Fruit fly (Drosophila melanogaster) whole organism, embryonic: ENCODE data around the gene Sas-4.

Experiments
- Abd-B ChIP-seq: fragments of 200-800 bp; sonication (Bioruptor generic); optimal IDR thresholded peaks from 2 replicates; lab custom pipeline; 2018; ENCODE audit warnings: missing biosample characterization, mild to moderate bottlenecking, missing genetic modification characterization, moderate library complexity
- Aef1 ChIP-seq: fragments of 200-800 bp; sonication (Bioruptor generic); IDR thresholded peaks from 3 replicates; pipeline ENCODE4 v1.3.6; 2022; ENCODE audit warnings: missing biosample characterization, missing genetic modification characterization
- BEAF-32 ChIP-seq: fragments of 200-800 bp; sonication (Bioruptor generic); optimal IDR thresholded peaks from 3 replicates; lab custom pipeline; 2017; ENCODE audit warnings: missing biosample characterization, missing genetic modification characterization, mild to moderate bottlenecking, moderate library complexity, missing genetic modification reagents
- Bdp1 ChIP-seq: fragments of 200-800 bp; sonication (Bioruptor generic); optimal IDR thresholded peaks from 3 replicates; lab custom pipeline; 2016; ENCODE audit warnings: missing biosample characterization, missing genetic modification characterization
- Blimp-1 ChIP-seq: fragments of 200-800 bp; sonication (Bioruptor generic); optimal IDR thresholded peaks from 3 replicates; lab custom pipeline; 2018; ENCODE audit warnings: missing biosample characterization, missing genetic modification characterization, mild to moderate bottlenecking, moderate library complexity, missing genetic modification reagents
- CG10274 ChIP-seq: fragments of 200-800 bp; sonication (Bioruptor generic); optimal IDR thresholded peaks from 3 replicates; lab custom pipeline; 2017; ENCODE audit warnings: missing biosample characterization, mild to moderate bottlenecking, missing genetic modification characterization
- CG10431 ChIP-seq: fragments of 200-800 bp; sonication (Bioruptor generic); optimal IDR thresholded peaks from 3 replicates; lab custom pipeline; 2018; ENCODE audit warnings: missing biosample characterization, mild to moderate bottlenecking, missing genetic modification characterization
- CG10565 ChIP-seq: fragments of 200-800 bp; sonication (Bioruptor generic); optimal IDR thresholded peaks from 3 replicates; lab custom pipeline; 2016; ENCODE audit warnings: missing biosample characterization, mild to moderate bottlenecking, missing genetic modification characterization
- CG11247 ChIP-seq: fragments of 200-800 bp; sonication (Bioruptor generic); IDR thresholded peaks from 2 replicates; pipeline ENCODE4 v1.3.6; 2022; ENCODE audit warnings: missing biosample characterization, missing genetic modification characterization
- CG17328 ChIP-seq: fragments of 200-800 bp; sonication (Bioruptor generic); IDR thresholded peaks from 2 replicates; pipeline ENCODE4 v1.3.6; 2022; ENCODE audit warnings: missing biosample characterization, missing genetic modification characterization
- CG17802 ChIP-seq: fragments of 200-800 bp; sonication (Bioruptor generic); optimal IDR thresholded peaks from 2 replicates; lab custom pipeline; 2018; ENCODE audit warnings: missing biosample characterization, mild to moderate bottlenecking, missing genetic modification characterization, moderate library complexity
- CG18619 ChIP-seq: fragments of 200-800 bp; sonication (Bioruptor generic); optimal IDR thresholded peaks from 3 replicates; lab custom pipeline; 2017; ENCODE audit warnings: missing biosample characterization, mild to moderate bottlenecking, missing genetic modification characterization
- CG30403 ChIP-seq: fragments of 200-800 bp; sonication (Bioruptor generic); optimal IDR thresholded peaks from 3 replicates; lab custom pipeline; 2016; ENCODE audit warnings: missing biosample characterization, missing genetic modification characterization
- CG32532 ChIP-seq: fragments of 200-800 bp; sonication (Bioruptor generic); IDR thresholded peaks from 2 replicates; pipeline ENCODE4 v1.3.6; 2022; ENCODE audit warnings: missing biosample characterization, missing genetic modification characterization
- CG32772 ChIP-seq: fragments of 200-800 bp; sonication (Bioruptor generic); IDR thresholded peaks from 2 replicates; pipeline ENCODE4 v1.3.6; 2022; ENCODE audit warnings: missing biosample characterization, missing genetic modification characterization
- CG34376 ChIP-seq: fragments of 200-800 bp; sonication (Bioruptor generic); optimal IDR thresholded peaks from 2 replicates; lab custom pipeline; 2018; ENCODE audit warnings: missing biosample characterization, mild to moderate bottlenecking, missing genetic modification characterization
- CG5180 ChIP-seq: fragments of 200-800 bp; sonication (Bioruptor generic); optimal IDR thresholded peaks from 3 replicates; lab custom pipeline; 2017; ENCODE audit warnings: missing biosample characterization, missing genetic modification characterization, mild to moderate bottlenecking, moderate library complexity, missing genetic modification reagents
- CG6689 ChIP-seq: fragments of 200-800 bp; sonication (Bioruptor generic); IDR thresholded peaks from 2 replicates; pipeline ENCODE4 v1.3.6; 2022; ENCODE audit warnings: missing biosample characterization, missing genetic modification characterization
- CG6854 ChIP-seq: fragments of 200-800 bp; sonication (Bioruptor generic); optimal IDR thresholded peaks from 3 replicates; lab custom pipeline; 2017; ENCODE audit warnings: missing biosample characterization, mild to moderate bottlenecking, missing genetic modification characterization
- CG8388 ChIP-seq: fragments of 200-800 bp; sonication (Bioruptor generic); optimal IDR thresholded peaks from 2 replicates; lab custom pipeline; 2019; ENCODE audit warnings: missing biosample characterization, mild to moderate bottlenecking, missing genetic modification characterization, moderate library complexity
- CTCF ChIP-seq: fragments of 200-800 bp; sonication (Bioruptor generic); optimal IDR thresholded peaks from 2 replicates; lab custom pipeline; 2017; ENCODE audit warnings: missing biosample characterization, mild to moderate bottlenecking, missing genetic modification characterization, moderate library complexity
- D19A ChIP-seq: fragments of 200-800 bp; optimal IDR thresholded peaks from 3 replicates; lab custom pipeline; 2019; ENCODE audit warnings: missing biosample characterization, mild to moderate bottlenecking, missing genetic modification characterization, moderate library complexity
- D19B ChIP-seq: fragments of 200-800 bp; sonication (Bioruptor generic); optimal IDR thresholded peaks from 2 replicates; lab custom pipeline; 2017; ENCODE audit warnings: missing biosample characterization, mild to moderate bottlenecking, missing genetic modification characterization
- Dip2 ChIP-seq: fragments of 200-800 bp; sonication (Bioruptor generic); IDR thresholded peaks from 2 replicates; pipeline ENCODE4 v1.3.6; 2022; ENCODE audit warnings: missing biosample characterization, missing genetic modification characterization
- ERR ChIP-seq: fragments of 200-800 bp; sonication (Bioruptor generic); optimal IDR thresholded peaks from 2 replicates; lab custom pipeline; 2016; ENCODE audit warnings: missing biosample characterization, missing genetic modification characterization
- Elba2 ChIP-seq: fragments of 200-800 bp; sonication (Bioruptor generic); optimal IDR thresholded peaks from 3 replicates; lab custom pipeline; 2016; ENCODE audit warnings: missing biosample characterization, missing genetic modification characterization
- Fer2 ChIP-seq: fragments of 200-800 bp; sonication (Bioruptor generic); optimal IDR thresholded peaks from 2 replicates; lab custom pipeline; 2018; ENCODE audit warnings: missing biosample characterization, mild to moderate bottlenecking, missing genetic modification characterization, moderate library complexity
- Hr78 ChIP-seq, 2 experiments: fragments of 200-800 bp in 1 of 2; fragments of >200 bp in 1 of 2; sonication (Bioruptor generic) in 1 of 2; optimal IDR thresholded peaks; 2 replicates each; lab custom pipeline; 2017 to 2019; ENCODE audit warnings: missing biosample characterization in 2 of 2, missing genetic modification characterization in 2 of 2, mild to moderate bottlenecking in 1 of 2, moderate library complexity in 1 of 2
- NC2β ChIP-seq: fragments of 200-800 bp; sonication (Bioruptor generic); optimal IDR thresholded peaks from 2 replicates; lab custom pipeline; 2016; ENCODE audit warnings: missing biosample characterization, missing genetic modification characterization
- Pdp1 ChIP-seq, 2 experiments: fragments of 200-800 bp; sonication (Bioruptor generic); optimal IDR thresholded peaks; 3 replicates each; lab custom pipeline; 2016; ENCODE audit warnings: missing biosample characterization in 2 of 2, missing genetic modification characterization in 2 of 2, mild to moderate bottlenecking in 1 of 2, moderate library complexity in 1 of 2
- Rfx ChIP-seq: fragments of 200-800 bp; sonication (Bioruptor generic); IDR thresholded peaks from 2 replicates; pipeline ENCODE4 v1.3.6; 2022; ENCODE audit warnings: missing biosample characterization, missing genetic modification characterization
- Scr ChIP-seq: fragments of 200-800 bp; sonication (Bioruptor generic); IDR thresholded peaks from 2 replicates; pipeline ENCODE4 v1.3.6; 2022; ENCODE audit warnings: missing biosample characterization, missing genetic modification characterization; ENCODE audit not compliant: partially characterized antibody
- bowl ChIP-seq: fragments of 200-800 bp; sonication (Bioruptor generic); IDR thresholded peaks from 2 replicates; pipeline ENCODE4 v1.3.6; 2022; ENCODE audit warnings: missing biosample characterization, missing genetic modification characterization
- bsh ChIP-seq, 2 experiments: fragments of 200-800 bp; sonication (Bioruptor generic); optimal IDR thresholded peaks; 2 replicates each; lab custom pipeline; 2017 to 2018; ENCODE audit warnings: mild to moderate bottlenecking in 2 of 2, missing biosample characterization in 2 of 2, missing genetic modification characterization in 2 of 2, moderate library complexity in 1 of 2
- chif ChIP-seq, 2 experiments: fragments of 200-800 bp; sonication (Bioruptor generic); optimal IDR thresholded peaks; 3 replicates each; lab custom pipeline; 2016; ENCODE audit warnings: missing biosample characterization in 2 of 2, missing genetic modification characterization in 2 of 2
- chn ChIP-seq: fragments of 200-800 bp; sonication (Bioruptor generic); optimal IDR thresholded peaks from 2 replicates; lab custom pipeline; 2016; ENCODE audit warnings: missing biosample characterization, missing genetic modification characterization
- crp ChIP-seq, 2 experiments: fragments of 200-800 bp; sonication (Bioruptor generic); optimal IDR thresholded peaks; 2 replicates in 1 of 2; 3 replicates in 1 of 2; lab custom pipeline; 2017; ENCODE audit warnings: missing biosample characterization in 2 of 2, missing genetic modification characterization in 2 of 2, mild to moderate bottlenecking in 1 of 2, moderate library complexity in 1 of 2
- dati ChIP-seq: fragments of 200-800 bp; sonication (Bioruptor generic); IDR thresholded peaks from 2 replicates; pipeline ENCODE4 v1.3.6; 2022; ENCODE audit warnings: missing biosample characterization, missing genetic modification characterization
- fd3F ChIP-seq: fragments of 200-800 bp; sonication (Bioruptor generic); optimal IDR thresholded peaks from 2 replicates; lab custom pipeline; 2018; ENCODE audit warnings: missing biosample characterization, mild to moderate bottlenecking, missing genetic modification characterization, moderate library complexity
- gsb ChIP-seq: fragments of 200-800 bp; sonication (Bioruptor generic); IDR thresholded peaks from 2 replicates; pipeline ENCODE4 v1.3.6; 2022; ENCODE audit warnings: missing biosample characterization, missing genetic modification characterization
- her ChIP-seq: fragments of 200-800 bp; sonication (Bioruptor generic); optimal IDR thresholded peaks from 2 replicates; lab custom pipeline; 2016; ENCODE audit warnings: missing biosample characterization, missing genetic modification characterization
- ind ChIP-seq: fragments of 200-800 bp; sonication (Bioruptor generic); optimal IDR thresholded peaks from 3 replicates; lab custom pipeline; 2016; ENCODE audit warnings: missing biosample characterization, missing genetic modification characterization
- klu ChIP-seq: fragments of 200-800 bp; sonication (Bioruptor generic); IDR thresholded peaks from 2 replicates; pipeline ENCODE4 v1.3.6; 2022; ENCODE audit warnings: missing biosample characterization, missing genetic modification characterization
- lov ChIP-seq, 2 experiments: fragments of 200-800 bp in 1 of 2; fragments of >200 bp in 1 of 2; sonication (Bioruptor generic) in 1 of 2; IDR thresholded peaks in 1 of 2; optimal IDR thresholded peaks in 1 of 2; 2 replicates in 1 of 2; 3 replicates in 1 of 2; pipeline versions ENCODE4 v1.3.6 to Lab custom; 2017 to 2022; ENCODE audit warnings: missing biosample characterization in 1 of 2, missing genetic modification characterization in 1 of 2
- nerfin-1 ChIP-seq: fragments of 200-800 bp; sonication (Bioruptor generic); optimal IDR thresholded peaks from 3 replicates; lab custom pipeline; 2019; ENCODE audit warnings: missing biosample characterization, mild to moderate bottlenecking, missing genetic modification characterization, moderate library complexity
- peb ChIP-seq: fragments of 200-800 bp; sonication (Bioruptor generic); IDR thresholded peaks from 2 replicates; pipeline ENCODE4 v1.3.6; 2022; ENCODE audit warnings: missing biosample characterization, missing genetic modification characterization
- ranshi ChIP-seq: fragments of 200-800 bp; sonication (Bioruptor generic); IDR thresholded peaks from 2 replicates; pipeline ENCODE4 v1.3.6; 2022; ENCODE audit warnings: missing biosample characterization, missing genetic modification characterization
- scrt ChIP-seq: fragments of 200-800 bp; sonication (Bioruptor generic); optimal IDR thresholded peaks from 2 replicates; lab custom pipeline; 2018; ENCODE audit warnings: missing biosample characterization, mild to moderate bottlenecking, missing genetic modification characterization, moderate library complexity
- tup ChIP-seq: fragments of 200-800 bp; sonication (Bioruptor generic); optimal IDR thresholded peaks from 2 replicates; lab custom pipeline; 2016; ENCODE audit warnings: missing biosample characterization, mild to moderate bottlenecking, missing genetic modification characterization, moderate library complexity

Sas-4 gene

DNA sequence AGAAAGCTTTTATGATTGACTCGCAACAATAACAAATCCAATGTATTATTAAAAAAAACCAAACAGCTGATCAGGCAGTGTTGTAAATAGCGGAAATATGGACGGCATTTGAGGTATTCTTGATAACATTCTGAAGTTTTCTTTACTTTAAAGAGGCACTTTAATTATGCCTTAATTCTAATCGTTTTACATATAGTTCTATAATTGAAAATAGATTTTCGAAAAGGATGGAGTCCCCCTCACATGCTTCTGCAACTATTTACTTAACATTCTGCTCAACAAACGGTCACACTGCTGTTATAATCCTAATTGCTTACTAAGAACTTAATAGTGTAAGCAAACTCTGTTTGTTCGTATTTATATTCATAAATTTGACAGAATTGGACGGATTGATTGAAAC lies 23.2 kb upstream of the Sas-4 start, which contains the start of gene CG10068 (continued):
- TF ChIP-seq dati (peak; percentile 88), tup (GFP tag; lab: Kevin White, UChicago) (peak; percentile 78), Aef1 (GFP tag; lab: Robert Waterston, UW) (peak; percentile 87), Rfx (peak; percentile 92), Pdp1 (GFP tag; optimal IDR thresholded peaks at IDR 0.05; lab: Kevin White, UChicago) (peak; percentile 89 to 91), CG5180 (GFP tag; lab: Kevin White, UChicago) (peak; percentile 63), Fer2 (tag; lab: Kevin White, UChicago) (peak; percentile 73), bowl (peak; percentile 87), Scr (GFP tag; lab: Robert Waterston, UW) (0 out of 2 replicates have a peak, but pooled peaks have one; percentile 22), BEAF-32 (GFP tag; lab: Kevin White, UChicago) (peak; percentile 44), Abd-B (GFP tag; lab: Kevin White, UChicago) (peak; percentile 86), scrt (GFP tag; lab: Kevin White, UChicago) (peak; percentile 64), chn (peak; percentile 89), CG11247 (GFP tag; lab: Robert Waterston, UW) (peak; percentile 85), ranshi (GFP tag; lab: Robert Waterston, UW) (peak; percentile 91), Blimp-1 (GFP tag; lab: Kevin White, UChicago) (peak; percentile 84), D19A (tag; lab: Kevin White, UChicago) (peak; percentile 83), klu (GFP tag; lab: Robert Waterston, UW) (peak; percentile 66; the same call in 1 of the 2 replicates), CG17802 (peak; percentile 69), Elba2 (GFP tag; lab: Kevin White, UChicago) (peak; percentile 91), CTCF (peak; percentile 62), Bdp1 (GFP tag; lab: Kevin White, UChicago) (peak; percentile 90), CG10274 (GFP tag; lab: Kevin White, UChicago) (peak; percentile 25), CG32532 (GFP tag; lab: Robert Waterston, UW) (peak; percentile 91), gsb (GFP tag; lab: Robert Waterston, UW) (peak; percentile 76), bsh (GFP tag; optimal IDR thresholded peaks at IDR 0.05; lab: Kevin White, UChicago) (peak; percentile 30 to 91), CG32772 (GFP tag; lab: Robert Waterston, UW) (peak; percentile 88), her (peak; percentile 75), CG18619 (GFP tag; lab: Kevin White, UChicago) (peak; percentile 77), Hr78 (GFP tag; optimal IDR thresholded peaks at IDR 0.05; lab: Kevin White, UChicago) (peak in 1 of 2 experiments; percentile 32), ind (GFP tag; lab: Kevin White, UChicago) (peak; percentile 83), CG8388 (peak; percentile 87), fd3F (GFP tag; lab: Kevin White, UChicago) (peak; percentile 76), ERR (GFP tag; lab: Kevin White, UChicago) (peak; percentile 76), CG17328 (GFP tag; lab: Robert Waterston, UW) (peak; percentile 96), nerfin-1 (tag; lab: Kevin White, UChicago) (peak; percentile 80), crp (GFP tag; optimal IDR thresholded peaks at IDR 0.05; lab: Kevin White, UChicago) (peak; percentile 94 to 96), lov (optimal IDR thresholded peaks at IDR 0.05; lab: Kevin White, UChicago) (no peak), lov (GFP tag; IDR thresholded peaks at IDR 0.05; lab: Robert Waterston, UW) (peak; percentile 94), CG6689 (GFP tag; lab: Robert Waterston, UW) (peak; percentile 94), Dip2 (peak; percentile 40; the same call in 1 of the 2 replicates), CG34376 (GFP tag; lab: Kevin White, UChicago) (peak; percentile 74), CG10565 (peak; percentile 69), CG30403 (peak; percentile 87), CG10431 (peak; percentile 30), chif (GFP tag; optimal IDR thresholded peaks at IDR 0.05; lab: Kevin White, UChicago) (peak; percentile 83 to 87), NC2β (peak; percentile 92), D19B (GFP tag; lab: Kevin White, UChicago) (peak; percentile 58), CG6854 (GFP tag; lab: Kevin White, UChicago) (peak; percentile 77), peb (peak; percentile 76)
